Fruit fly (Drosophila melanogaster): ENCODE measurements around the gene spz4.

Gene spz4

DNA sequence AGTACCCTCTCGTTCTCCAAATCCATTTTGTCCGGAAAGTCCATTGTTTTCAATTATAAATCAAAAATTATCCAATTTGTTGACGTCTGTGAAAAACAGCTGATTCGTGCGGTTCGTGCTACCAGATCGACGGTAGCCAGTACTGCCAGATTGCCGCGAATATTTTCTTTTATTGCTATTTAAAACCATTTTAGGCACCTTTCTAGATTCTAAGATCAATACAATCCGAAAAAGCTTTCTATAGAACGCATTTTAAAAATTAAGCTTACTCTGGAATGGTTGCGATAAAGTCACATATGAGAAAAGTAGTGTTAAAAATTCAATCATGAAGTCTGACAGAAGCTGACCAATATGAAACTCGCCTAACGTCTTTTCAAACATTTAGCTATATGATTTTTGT lies 2.7 kb upstream of the spz4 start, which contains the start of gene Cog8 (continued):
- TF ChIP-seq CG33557 (GFP tag; optimal IDR thresholded peaks at IDR 0.05) = peak; percentile 17
- no peak for TF ChIP-seq CG13287 (GFP tag; IDR thresholded peaks at IDR 0.05; ENCODE audit: partially characterized antibody)
- TF ChIP-seq vvl (GFP tag; IDR thresholded peaks at IDR 0.05) = peak; percentile 22; the same call in 1 of the 2 replicates
- peak; percentile 73 for TF ChIP-seq Xbp1 (GFP tag; optimal IDR thresholded peaks at IDR 0.05)
- no peak for TF ChIP-seq jigr1 (GFP tag; IDR thresholded peaks at IDR 0.05)
- TF ChIP-seq chn (GFP tag; optimal IDR thresholded peaks at IDR 0.05) = peak; percentile 45
- TF ChIP-seq Trl (optimal IDR thresholded peaks at IDR 0.05) = no peak
- TF ChIP-seq Trl (GFP tag; optimal IDR thresholded peaks at IDR 0.05) = peak; percentile 65
- peak; percentile 43 for TF ChIP-seq Aef1 (GFP tag; IDR thresholded peaks at IDR 0.05)
- no peak for TF ChIP-seq CG34224 (GFP tag; IDR thresholded peaks at IDR 0.05; ENCODE audit: partially characterized antibody)
- peak; percentile 39 for TF ChIP-seq CG15601 (tag; optimal IDR thresholded peaks at IDR 0.05)
- TF ChIP-seq HmgZ (tag; optimal IDR thresholded peaks at IDR 0.05) = peak; percentile 44

DNA sequence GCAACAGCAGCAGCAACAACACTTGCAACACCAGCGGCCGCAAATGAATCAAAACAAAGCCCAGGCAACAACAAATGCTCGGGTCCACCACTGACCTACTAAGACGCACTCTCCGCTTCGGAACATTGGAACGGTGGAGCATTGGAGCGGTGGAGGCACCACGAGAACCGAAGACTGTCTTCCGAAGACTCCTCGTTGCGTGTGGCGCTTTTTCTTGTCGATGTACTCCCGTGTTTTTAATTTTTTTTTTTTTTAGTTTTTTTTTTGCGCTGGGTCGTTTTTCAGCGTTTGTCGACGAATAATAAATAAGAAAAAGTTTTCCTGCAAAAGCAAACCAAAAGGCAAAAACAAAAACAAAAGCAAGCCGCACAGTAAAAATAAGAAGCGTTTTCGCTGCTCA lies 866 bp upstream of the spz4 start:
- no peak for TF ChIP-seq zf30C (GFP tag; optimal IDR thresholded peaks at IDR 0.05)
- peak; percentile 54 for TF ChIP-seq Deaf1 (tag; optimal IDR thresholded peaks at IDR 0.05)
- TF ChIP-seq vnd (GFP tag; IDR thresholded peaks at IDR 0.05; ENCODE audit: partially characterized antibody) = no peak
- TF ChIP-seq wdn (GFP tag; IDR thresholded peaks at IDR 0.05) = no peak
- TF ChIP-seq TFAM (GFP tag; optimal IDR thresholded peaks at IDR 0.05) = no peak
- TF ChIP-seq ATbp (GFP tag; optimal IDR thresholded peaks at IDR 0.05) = peak; percentile 1
- no peak for TF ChIP-seq Poxn (GFP tag; IDR thresholded peaks at IDR 0.05)

DNA sequence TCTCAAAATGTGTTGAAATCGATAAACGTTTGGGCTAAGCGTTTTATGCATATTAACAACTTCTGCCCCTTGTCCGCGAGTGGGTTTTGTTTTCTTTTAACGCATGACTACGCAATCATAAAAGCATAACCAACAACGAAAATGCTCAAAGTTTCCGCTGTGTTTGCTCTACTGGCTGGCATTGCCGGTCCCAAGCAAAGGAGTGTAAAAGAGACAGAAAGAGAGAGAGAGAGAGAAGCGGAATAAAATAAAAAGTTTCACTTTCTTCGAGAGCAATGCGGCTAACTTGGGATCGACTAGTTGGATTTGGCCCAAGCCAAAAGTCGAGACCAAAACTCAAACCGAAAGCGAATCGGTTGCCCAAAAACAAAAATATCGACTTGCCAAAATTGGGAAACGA lies 1.2 kb downstream of the spz4 start:
- TF ChIP-seq zen (tag; optimal IDR thresholded peaks at IDR 0.05) = no peak
- TF ChIP-seq Blimp-1 (GFP tag; optimal IDR thresholded peaks at IDR 0.05) = peak; percentile 98
- peak; percentile 21; the same call in 1 of the 2 replicates for TF ChIP-seq vvl (GFP tag; IDR thresholded peaks at IDR 0.05)
- TF ChIP-seq CG7745 (tag; optimal IDR thresholded peaks at IDR 0.05) = no peak
- peak; percentile 36 for TF ChIP-seq gsb-n (tag; optimal IDR thresholded peaks at IDR 0.05)
- no peak for TF ChIP-seq CG17186 (GFP tag; optimal IDR thresholded peaks at IDR 0.05)
- TF ChIP-seq kni (GFP tag; optimal IDR thresholded peaks at IDR 0.05) = peak; percentile 51
- TF ChIP-seq CG17385 (GFP tag; optimal IDR thresholded peaks at IDR 0.05) = no peak

DNA sequence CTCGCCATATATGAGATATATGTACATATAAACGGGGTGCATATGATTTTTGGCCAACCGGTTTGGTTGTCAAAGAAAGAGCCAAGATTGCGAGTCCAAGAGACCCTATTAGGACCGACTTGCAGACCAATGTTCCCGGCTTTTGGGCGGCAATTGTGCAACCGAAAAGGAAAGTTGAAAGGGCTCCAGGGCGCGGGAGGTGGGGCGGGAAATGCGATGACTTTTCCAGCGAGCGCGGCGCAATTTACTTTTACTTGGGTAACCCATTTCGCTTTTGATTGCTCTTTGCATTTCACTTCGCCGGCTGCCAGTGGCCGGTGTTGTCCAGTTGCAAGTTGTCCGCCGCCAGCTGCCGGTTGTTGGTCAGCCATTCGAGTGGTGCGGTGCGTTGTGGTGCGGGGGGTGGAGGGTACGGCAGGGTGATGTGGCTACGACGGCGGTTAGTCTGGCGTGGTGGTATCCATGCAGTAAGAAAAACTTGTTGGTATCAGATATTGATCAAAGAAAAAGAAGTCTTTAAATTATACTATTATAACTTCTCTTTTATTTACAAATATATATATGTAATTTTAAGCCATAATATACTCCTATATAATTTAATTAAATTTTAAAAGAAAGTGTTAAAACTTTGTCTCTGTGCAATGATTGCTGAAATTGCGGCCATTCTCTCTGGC lies 3.5 kb downstream of the spz4 start:
- TF ChIP-seq CG6813 (GFP tag; optimal IDR thresholded peaks at IDR 0.05) (no peak), cad (GFP tag; optimal IDR thresholded peaks at IDR 0.05) (no peak), vvl (GFP tag; IDR thresholded peaks at IDR 0.05) (0 out of 2 replicates have a peak, but pooled peaks have one; percentile 16), CG10431 (GFP tag; optimal IDR thresholded peaks at IDR 0.05) (no peak), Lhr (GFP tag; optimal IDR thresholded peaks at IDR 0.05) (no peak), Kr (GFP tag; optimal IDR thresholded peaks at IDR 0.05) (no peak), CG9876 (GFP tag; optimal IDR thresholded peaks at IDR 0.05) (no peak), CG14014 (GFP tag; IDR thresholded peaks at IDR 0.05) (no peak), Rx (GFP tag; IDR thresholded peaks at IDR 0.05) (no peak), en (GFP tag; optimal IDR thresholded peaks at IDR 0.05) (no peak), CG34376 (GFP tag; optimal IDR thresholded peaks at IDR 0.05) (no peak), ci (GFP tag; IDR thresholded peaks at IDR 0.05) (peak; percentile 48; the same call in 1 of the 3 replicates), Ada2b (GFP tag; IDR thresholded peaks at IDR 0.05) (no peak), Drgx (GFP tag; IDR thresholded peaks at IDR 0.05) (peak; percentile 71), dan (GFP tag; IDR thresholded peaks at IDR 0.05) (no peak), Nf-YB (GFP tag; optimal IDR thresholded peaks at IDR 0.05) (no peak), tin (GFP tag; optimal IDR thresholded peaks at IDR 0.05) (no peak), CG3847 (GFP tag; IDR thresholded peaks at IDR 0.05) (no peak), D19A (tag; optimal IDR thresholded peaks at IDR 0.05) (no peak), CG3407 (GFP tag; optimal IDR thresholded peaks at IDR 0.05) (no peak), tap (tag; optimal IDR thresholded peaks at IDR 0.05) (no peak), zfh1 (GFP tag; IDR thresholded peaks at IDR 0.05) (no peak), Poxn (GFP tag; IDR thresholded peaks at IDR 0.05) (no peak)
